Worm (Caenorhabditis elegans) whole organism, L1 larva: ENCODE data around the gene ZK938.3.

Experiments used
- C34B4.2 ChIP-seq: sonication (generic microtip); optimal IDR thresholded peaks from 2 replicates; lab custom pipeline; 2017; ENCODE audit warnings: mild to moderate bottlenecking, missing genetic modification characterization, missing compliant biosample characterization
- aha-1 ChIP-seq: fragments of 150-350 bp; optimal IDR thresholded peaks from 2 replicates; lab custom pipeline; 2014; ENCODE audit warnings: missing biosample characterization, missing genetic modification characterization
- egl-13 ChIP-seq: sonication (generic microtip); optimal IDR thresholded peaks from 2 replicates; lab custom pipeline; 2016; ENCODE audit warnings: missing genotype, missing genetic modification reagents, missing genetic modification characterization, missing compliant biosample characterization
- elt-2 ChIP-seq: sonication (generic microtip); optimal IDR thresholded peaks from 2 replicates; lab custom pipeline; 2016; ENCODE audit warnings: missing genetic modification characterization, mild to moderate bottlenecking, inconsistent platforms, missing compliant biosample characterization, missing genetic modification reagents
- elt-3 ChIP-seq, 6 experiments: fragments of 150-350 bp in 1 of 6; sonication (generic microtip); optimal IDR thresholded peaks; 2 replicates each; lab custom pipeline; 2017 to 2018; ENCODE audit warnings: missing biosample characterization in 6 of 6, missing genetic modification characterization in 6 of 6, inconsistent platforms in 1 of 6
- lin-15B ChIP-seq: fragments of 150-350 bp; sonication (generic microtip); optimal IDR thresholded peaks from 3 replicates; lab custom pipeline; 2014; ENCODE audit warnings: missing biosample characterization, missing genetic modification characterization
- nhr-11 ChIP-seq: fragments of 150-350 bp; optimal IDR thresholded peaks from 2 replicates; lab custom pipeline; 2014; ENCODE audit warnings: missing biosample characterization, missing genetic modification characterization
- nhr-237 ChIP-seq: fragments of 150-350 bp; optimal IDR thresholded peaks from 2 replicates; lab custom pipeline; 2014; ENCODE audit warnings: missing biosample characterization, missing genetic modification characterization
- nhr-90 ChIP-seq: sonication (generic microtip); optimal IDR thresholded peaks from 2 replicates; lab custom pipeline; 2016; ENCODE audit warnings: mild to moderate bottlenecking, missing genetic modification characterization, missing compliant biosample characterization; ENCODE audit not compliant: poor library complexity
- sptf-1 ChIP-seq: fragments of 150-350 bp; optimal IDR thresholded peaks from 2 replicates; lab custom pipeline; 2014; ENCODE audit warnings: missing biosample characterization, missing genetic modification characterization
- unc-86 ChIP-seq: sonication (generic microtip); optimal IDR thresholded peaks from 2 replicates; lab custom pipeline; 2016; ENCODE audit warnings: missing genetic modification characterization, missing compliant biosample characterization

DNA sequence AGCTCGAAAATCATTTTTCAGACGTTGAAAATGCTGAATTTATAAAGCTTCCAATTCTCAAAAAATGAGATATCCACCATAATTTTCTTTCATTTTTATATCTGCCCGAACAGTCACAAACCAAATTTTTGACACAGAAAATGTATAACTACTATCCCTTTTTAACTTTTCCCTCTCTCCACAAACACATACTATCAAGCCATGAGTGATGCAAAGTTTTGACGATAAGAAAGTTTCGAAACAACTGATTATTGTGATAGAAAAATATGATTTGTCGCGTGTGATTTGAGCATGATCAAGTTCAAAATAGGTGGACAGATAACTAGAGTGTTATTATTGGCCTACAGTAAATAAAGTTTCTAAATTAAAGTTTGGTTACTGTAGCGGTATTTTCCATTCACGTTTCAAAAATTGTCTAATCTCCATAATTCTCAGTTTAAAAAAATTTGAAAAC is 26.2 kb downstream of the ZK938.3 start, which contains the start of gene cyp-13A8:
- TF ChIP-seq aha-1 = no peak
- TF ChIP-seq nhr-11 (tag; lab: Kevin White, UChicago) = no peak
- peak in 1 of 6 experiments; percentile 43 for TF ChIP-seq elt-3 (tag; optimal IDR thresholded peaks at IDR 0.05; lab: Kevin White, UChicago)
- no peak for TF ChIP-seq egl-13
- no peak for TF ChIP-seq nhr-237 (tag; lab: Kevin White, UChicago)
- no peak for TF ChIP-seq C34B4.2 (tag; lab: Kevin White, UChicago)
- TF ChIP-seq nhr-90 (tag; lab: Kevin White, UChicago) = no peak
- TF ChIP-seq unc-86 = no peak
- TF ChIP-seq lin-15B (tag; lab: Kevin White, UChicago) = no peak
- no peak for TF ChIP-seq sptf-1 (tag; lab: Kevin White, UChicago)
- peak; percentile 66 for TF ChIP-seq elt-2 (tag; lab: Kevin White, UChicago)
